Fruit fly (Drosophila melanogaster): ENCODE measurements around the gene CG13760.

DNA sequence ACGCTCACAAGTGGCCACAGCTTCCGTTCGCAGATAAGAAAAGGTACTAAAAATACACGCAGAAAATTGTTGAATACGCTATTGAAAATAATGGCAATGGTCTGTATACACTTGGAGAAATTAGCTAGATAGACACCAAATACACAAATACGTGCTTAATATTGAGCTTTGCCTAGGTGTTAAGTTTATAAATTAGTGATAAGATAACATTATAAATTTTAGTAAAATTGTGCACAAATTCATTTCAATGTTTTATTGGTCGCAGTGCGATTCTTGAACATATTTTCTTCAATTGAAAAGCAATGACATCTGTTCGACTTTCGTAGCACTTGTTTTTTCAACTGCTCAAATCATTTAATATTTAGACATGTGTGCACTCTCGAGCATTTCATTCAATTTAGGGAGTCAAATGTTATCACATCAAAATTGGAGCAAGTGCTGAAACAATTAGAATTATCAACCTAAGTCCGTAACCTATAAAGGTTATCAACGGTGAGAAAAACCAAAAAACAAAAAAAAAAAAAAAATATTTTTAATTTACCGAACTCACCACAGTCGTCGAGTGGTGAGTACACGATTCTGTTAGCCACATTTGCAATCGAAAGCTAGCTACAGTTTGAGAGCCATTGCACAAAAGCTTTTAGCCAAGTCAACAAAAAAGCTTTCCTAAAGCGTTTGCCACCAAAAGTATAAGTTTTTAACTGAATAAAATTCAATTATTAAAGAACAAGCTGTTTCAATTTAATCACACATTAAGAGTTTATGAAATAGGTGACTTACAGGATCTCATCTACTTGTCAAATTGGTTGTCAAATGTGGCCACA lies 38.6 kb downstream of the CG13760 start:
- TF ChIP-seq Dll (optimal IDR thresholded peaks at IDR 0.05): no peak
- no peak for TF ChIP-seq EcR (GFP tag; optimal IDR thresholded peaks at IDR 0.05)
- TF ChIP-seq usp (GFP tag; optimal IDR thresholded peaks at IDR 0.05): no peak
- no peak for TF ChIP-seq psq (optimal IDR thresholded peaks at IDR 0.05)
- no peak for TF ChIP-seq CG8478 (optimal IDR thresholded peaks at IDR 0.05)
- no peak for TF ChIP-seq pan (optimal IDR thresholded peaks at IDR 0.05)
